Fruit fly (Drosophila melanogaster) whole organism, prepupa: ENCODE results near the gene homer.

Experiments used
- CG4318 ChIP-seq: fragments of 200-800 bp; sonication (Bioruptor generic); optimal IDR thresholded peaks from 3 replicates; lab custom pipeline; 2017; ENCODE audit warnings: missing biosample characterization, mild to moderate bottlenecking, missing genetic modification characterization
- Ets96B ChIP-seq: fragments of 200-800 bp; optimal IDR thresholded peaks from 2 replicates; lab custom pipeline; 2019; ENCODE audit warnings: missing biosample characterization, mild to moderate bottlenecking, missing genetic modification characterization, moderate library complexity

DNA sequence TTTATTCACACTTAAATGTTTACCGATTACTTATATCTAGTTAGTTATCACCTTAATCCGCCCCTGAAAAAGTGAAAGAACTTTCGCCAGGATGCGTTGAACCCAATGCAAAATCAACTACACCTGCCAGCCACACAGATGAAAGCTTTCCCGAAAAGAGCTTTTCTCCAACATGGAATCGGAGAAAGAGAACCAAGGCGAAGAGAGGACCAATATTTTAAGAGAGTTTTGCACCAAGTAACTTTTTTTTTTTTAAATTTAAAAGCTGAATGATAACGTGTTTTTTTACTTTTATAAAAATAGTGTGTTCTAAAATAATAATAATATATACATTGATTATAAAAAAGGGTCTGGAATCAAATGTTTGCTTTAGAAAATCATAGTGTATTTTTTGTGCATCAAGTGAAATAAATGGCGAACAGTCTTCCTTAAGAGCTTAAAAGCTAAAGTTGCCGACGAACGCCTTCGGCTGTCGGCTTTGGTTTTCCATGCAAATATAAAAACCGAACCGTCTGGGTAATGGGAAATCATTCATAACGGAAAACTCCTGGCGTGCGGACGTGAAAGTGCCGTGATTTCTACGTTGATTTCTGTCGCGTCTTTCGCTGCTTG lies 18.9 kb upstream of the homer start, which contains the start of gene meng:
- TF ChIP-seq CG4318 (no peak), Ets96B (tag; lab: Kevin White, UChicago) (no peak)
